Worm (Caenorhabditis elegans): ENCODE measurements around the gene argn-1.

The argn-1 gene

ce11 chrX:5629941-5630340 lies at the start of gene argn-1:
TSS of gene argn-1 (plus strand) at chrX:5630023.
- TF ChIP-seq gmeb-1 (tag; optimal IDR thresholded peaks at IDR 0.05) (no peak), nhr-10 (tag; optimal IDR thresholded peaks at IDR 0.05) (no peak), nhr-25 (tag; optimal IDR thresholded peaks at IDR 0.05) (peak; percentile 79), sma-3 (GFP tag; optimal IDR thresholded peaks at IDR 0.05) (peak; percentile 34), elt-1 (tag; optimal IDR thresholded peaks at IDR 0.05) (no peak), mdl-1 (tag; optimal IDR thresholded peaks at IDR 0.05) (peak; percentile 53 to 57), unc-62 (GFP tag; optimal IDR thresholded peaks at IDR 0.05) (no peak), sma-9 (GFP tag; optimal IDR thresholded peaks at IDR 0.05) (peak; percentile 90), sma-9 (tag; optimal IDR thresholded peaks at IDR 0.05) (no peak), crh-2 (tag; optimal IDR thresholded peaks at IDR 0.05) (peak; percentile 11), nhr-21 (tag; optimal IDR thresholded peaks at IDR 0.05) (peak; percentile 79), blmp-1 (tag; optimal IDR thresholded peaks at IDR 0.05; ENCODE audit: insufficient read depth) (peak; percentile 73), nhr-12 (tag; optimal IDR thresholded peaks at IDR 0.05) (no peak), ztf-1 (GFP tag; conservative IDR thresholded peaks at IDR 0.05) (no peak), ama-1 (optimal IDR thresholded peaks at IDR 0.05) (no peak), lin-13 (GFP tag; optimal IDR thresholded peaks at IDR 0.05) (no peak), mbf-1 (tag; optimal IDR thresholded peaks at IDR 0.05) (no peak), unc-39 (tag; optimal IDR thresholded peaks at IDR 0.05) (no peak)

DNA sequence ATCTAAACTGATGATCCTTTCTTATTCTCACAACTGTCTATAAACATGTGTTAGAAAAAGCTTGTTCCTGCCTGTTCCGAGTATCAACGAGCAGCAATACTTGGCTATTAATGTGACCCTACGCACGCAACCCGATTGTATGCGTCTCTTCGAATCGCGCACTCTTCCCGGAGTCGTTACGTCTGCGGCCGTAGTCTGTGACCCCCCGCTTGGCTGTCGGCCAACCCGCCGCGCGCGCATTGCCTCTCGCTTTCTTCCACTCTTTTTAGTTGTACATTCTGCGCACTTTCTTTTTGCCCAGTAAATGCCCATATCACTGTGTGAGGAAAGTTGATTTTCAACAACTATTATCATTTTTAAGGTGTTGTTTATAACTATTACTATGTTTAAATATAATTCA lies 38.0 kb upstream of the argn-1 start:
- TF ChIP-seq F13H6.1 (tag; optimal IDR thresholded peaks at IDR 0.05) (peak; percentile 68), nhr-129 (tag; optimal IDR thresholded peaks at IDR 0.05) (peak; percentile 60), nhr-11 (tag; optimal IDR thresholded peaks at IDR 0.05) (no peak), egl-27 (tag; optimal IDR thresholded peaks at IDR 0.05) (peak; percentile 2), R02D3.7 (tag; optimal IDR thresholded peaks at IDR 0.05) (no peak), ceh-16 (tag; optimal IDR thresholded peaks at IDR 0.05) (peak; percentile 47), crh-2 (tag; optimal IDR thresholded peaks at IDR 0.05) (no peak), sem-4 (tag; optimal IDR thresholded peaks at IDR 0.05) (peak; percentile 55), lsy-2 (tag; optimal IDR thresholded peaks at IDR 0.05) (peak in 1 of 2 experiments; percentile 31), unc-55 (GFP tag; optimal IDR thresholded peaks at IDR 0.05) (peak; percentile 15), mab-5 (tag; optimal IDR thresholded peaks at IDR 0.05) (peak; percentile 54), C34F6.9 (tag; optimal IDR thresholded peaks at IDR 0.05) (peak; percentile 31), blmp-1 (tag; optimal IDR thresholded peaks at IDR 0.05; ENCODE audit: insufficient read depth) (peak; percentile 42), sma-9 (GFP tag; optimal IDR thresholded peaks at IDR 0.05) (peak; percentile 58), sma-9 (tag; optimal IDR thresholded peaks at IDR 0.05) (no peak), zag-1 (tag; optimal IDR thresholded peaks at IDR 0.05) (peak; percentile 39), mdl-1 (tag; optimal IDR thresholded peaks at IDR 0.05) (no peak), nhr-10 (tag; optimal IDR thresholded peaks at IDR 0.05) (no peak)

DNA sequence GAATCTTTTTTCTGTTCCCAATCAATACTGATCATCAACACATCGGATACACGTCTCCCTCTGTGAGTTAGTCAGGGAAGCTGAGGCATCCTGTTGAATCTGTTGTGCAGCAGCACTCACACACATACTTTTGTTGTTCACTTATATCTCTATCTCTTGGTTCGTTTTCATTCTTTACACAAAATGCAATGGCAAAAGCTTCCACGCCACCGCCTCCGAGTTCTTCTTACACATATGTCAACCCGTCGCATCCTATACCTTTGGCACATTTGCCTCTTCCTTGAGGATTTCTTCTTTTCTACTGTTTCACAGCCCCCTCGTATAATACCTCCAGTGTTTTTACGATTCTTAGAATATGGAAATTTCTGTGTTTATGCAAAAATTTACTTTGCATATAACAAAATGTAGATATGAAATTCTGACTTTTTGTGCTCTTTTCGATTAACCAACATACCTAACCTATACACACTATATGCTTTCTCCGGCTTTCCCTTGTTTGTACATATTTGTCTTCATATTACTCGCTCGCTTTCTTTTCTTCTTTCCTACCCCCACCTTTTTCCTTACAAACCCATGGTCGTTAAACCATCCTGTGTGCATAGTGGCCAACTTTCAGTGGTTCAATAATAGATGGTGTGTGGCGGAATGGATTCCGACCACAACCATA lies 37.2 kb upstream of the argn-1 start, which contains the start of gene unc-97:
Gene unc-97, plus strand, starts transcription at position 617 of the 667 bp plus-strand sequence.
- TF ChIP-seq blmp-1 (tag; optimal IDR thresholded peaks at IDR 0.05; ENCODE audit: insufficient read depth) = no peak
- TF ChIP-seq zag-1 (tag; optimal IDR thresholded peaks at IDR 0.05) = no peak
- no peak for TF ChIP-seq nhr-77 (tag; optimal IDR thresholded peaks at IDR 0.05)
- no peak for TF ChIP-seq fos-1 (tag; optimal IDR thresholded peaks at IDR 0.05)
- TF ChIP-seq ztf-4 (tag; optimal IDR thresholded peaks at IDR 0.05) = no peak
- peak; percentile 36 for TF ChIP-seq nhr-129 (tag; optimal IDR thresholded peaks at IDR 0.05)

- TF ChIP-seq mbf-1 (tag; optimal IDR thresholded peaks at IDR 0.05) (no peak), blmp-1 (tag; optimal IDR thresholded peaks at IDR 0.05; ENCODE audit: insufficient read depth) (no peak), sem-4 (tag; optimal IDR thresholded peaks at IDR 0.05) (no peak), peb-1 (tag; optimal IDR thresholded peaks at IDR 0.05) (no peak), ztf-1 (GFP tag; conservative IDR thresholded peaks at IDR 0.05) (no peak), nhr-23 (tag; optimal IDR thresholded peaks at IDR 0.05) (no peak), C34F6.9 (tag; optimal IDR thresholded peaks at IDR 0.05) (no peak), unc-62 (GFP tag; optimal IDR thresholded peaks at IDR 0.05) (no peak), lin-13 (GFP tag; optimal IDR thresholded peaks at IDR 0.05) (no peak), sma-9 (GFP tag; optimal IDR thresholded peaks at IDR 0.05) (no peak), sma-9 (tag; optimal IDR thresholded peaks at IDR 0.05) (no peak), fos-1 (tag; optimal IDR thresholded peaks at IDR 0.05) (no peak), unc-39 (tag; optimal IDR thresholded peaks at IDR 0.05) (no peak), nhr-21 (tag; optimal IDR thresholded peaks at IDR 0.05) (no peak), lin-39 (tag; optimal IDR thresholded peaks at IDR 0.05) (no peak), nhr-129 (tag; optimal IDR thresholded peaks at IDR 0.05) (no peak)
Observed at ce11 chrX:5599224-5599623, 30.6 kb upstream of the argn-1 start, which contains the start of gene sulp-2. TSS of gene sulp-2 (minus strand) at chrX:5599330.
